Fruit fly (Drosophila melanogaster) whole organism, embryonic: ENCODE results near the gene CG12818.

ENCODE experiments used
- ATbp ChIP-seq: fragments of 200-800 bp; sonication (Bioruptor generic); optimal IDR thresholded peaks from 2 replicates; lab custom pipeline; 2017; ENCODE audit warnings: missing biosample characterization, mild to moderate bottlenecking, missing genetic modification characterization, missing genetic modification reagents
- Atf3 ChIP-seq: fragments of 200-800 bp; sonication (Bioruptor generic); optimal IDR thresholded peaks from 3 replicates; lab custom pipeline; 2016; ENCODE audit warnings: missing biosample characterization, missing genetic modification characterization
- B-H2 ChIP-seq: fragments of 200-800 bp; sonication (Bioruptor generic); optimal IDR thresholded peaks from 2 replicates; lab custom pipeline; 2018; ENCODE audit warnings: missing biosample characterization, mild to moderate bottlenecking, missing genetic modification characterization
- CG10979 ChIP-seq: fragments of 200-800 bp; sonication (Bioruptor generic); optimal IDR thresholded peaks from 2 replicates; lab custom pipeline; 2018; ENCODE audit warnings: missing biosample characterization, mild to moderate bottlenecking, missing genetic modification characterization, moderate library complexity
- CG12071 ChIP-seq: fragments of 200-800 bp; sonication (Bioruptor generic); optimal IDR thresholded peaks from 3 replicates; lab custom pipeline; 2018; ENCODE audit warnings: missing biosample characterization, mild to moderate bottlenecking, missing genetic modification characterization
- CG12104 ChIP-seq: fragments of 200-800 bp; sonication (Bioruptor generic); optimal IDR thresholded peaks from 3 replicates; lab custom pipeline; 2016; ENCODE audit warnings: missing biosample characterization, missing genetic modification characterization
- CG12236 ChIP-seq: fragments of 200-800 bp; sonication (Bioruptor generic); optimal IDR thresholded peaks from 2 replicates; lab custom pipeline; 2016; ENCODE audit warnings: missing biosample characterization, missing genetic modification characterization
- CG14710 ChIP-seq: fragments of 200-800 bp; sonication (Bioruptor generic); optimal IDR thresholded peaks from 3 replicates; lab custom pipeline; 2019; ENCODE audit warnings: missing biosample characterization, mild to moderate bottlenecking, missing genetic modification characterization, moderate library complexity
- CG15479 ChIP-seq: fragments of 200-800 bp; sonication (Bioruptor generic); optimal IDR thresholded peaks from 3 replicates; lab custom pipeline; 2019; ENCODE audit warnings: missing biosample characterization, mild to moderate bottlenecking, missing genetic modification characterization, moderate library complexity
- CG17829 ChIP-seq: fragments of 200-800 bp; optimal IDR thresholded peaks from 2 replicates; lab custom pipeline; 2019; ENCODE audit warnings: missing biosample characterization, mild to moderate bottlenecking, missing genetic modification characterization, moderate library complexity
- CG18476 ChIP-seq: fragments of 200-800 bp; sonication (Bioruptor generic); optimal IDR thresholded peaks from 2 replicates; lab custom pipeline; 2016; ENCODE audit warnings: missing biosample characterization, mild to moderate bottlenecking, missing genetic modification characterization
- CG7271 ChIP-seq: fragments of 200-800 bp; sonication (Bioruptor generic); optimal IDR thresholded peaks from 2 replicates; lab custom pipeline; 2018; ENCODE audit warnings: missing biosample characterization, mild to moderate bottlenecking, missing genetic modification characterization, moderate library complexity
- CG8478 ChIP-seq: fragments of >200 bp; optimal IDR thresholded peaks from 2 replicates; lab custom pipeline; 2018
- CG9932 ChIP-seq: fragments of 200-800 bp; sonication (Bioruptor generic); IDR thresholded peaks from 2 replicates; pipeline ENCODE4 v1.3.6; 2022; ENCODE audit warnings: missing biosample characterization, missing genetic modification characterization
- Chrac-16 ChIP-seq: fragments of 200-800 bp; sonication (Bioruptor generic); optimal IDR thresholded peaks from 3 replicates; lab custom pipeline; 2016; ENCODE audit warnings: missing biosample characterization, missing genetic modification characterization
- Dll ChIP-seq: fragments of 200-800 bp; sonication (Bioruptor generic); IDR thresholded peaks from 4 replicates; pipeline ENCODE4 v1.3.6; 2022; ENCODE audit warnings: missing biosample characterization, missing genetic modification characterization; ENCODE audit not compliant: partially characterized antibody
- Doc3 ChIP-seq: fragments of 200-800 bp; sonication (Bioruptor generic); IDR thresholded peaks from 3 replicates; pipeline ENCODE4 v1.3.6; 2022; ENCODE audit warnings: missing biosample characterization, missing genetic modification characterization; ENCODE audit not compliant: partially characterized antibody
- Dp ChIP-seq: fragments of 200-800 bp; sonication (Bioruptor generic); optimal IDR thresholded peaks from 2 replicates; lab custom pipeline; 2018; ENCODE audit warnings: missing biosample characterization, mild to moderate bottlenecking, missing genetic modification characterization, moderate library complexity
- Ets65A ChIP-seq: fragments of 200-800 bp; sonication (Bioruptor generic); peaks from one replicate; lab custom pipeline; 2016; ENCODE audit warnings: missing biosample characterization, missing genetic modification characterization
- Hsf ChIP-seq: fragments of 200-800 bp; sonication (Bioruptor generic); optimal IDR thresholded peaks from 3 replicates; lab custom pipeline; 2016; ENCODE audit warnings: missing biosample characterization, missing genetic modification characterization
- NK7.1 ChIP-seq: fragments of 200-800 bp; sonication (Bioruptor generic); optimal IDR thresholded peaks from 3 replicates; lab custom pipeline; 2016; ENCODE audit warnings: missing biosample characterization, missing genetic modification characterization
- Opbp ChIP-seq: fragments of 200-800 bp; sonication (Bioruptor generic); IDR thresholded peaks from 3 replicates; pipeline ENCODE4 v1.3.6; 2022; ENCODE audit warnings: missing biosample characterization, missing genetic modification characterization; ENCODE audit not compliant: partially characterized antibody
- Ravus ChIP-seq: fragments of 200-800 bp; sonication (Bioruptor generic); IDR thresholded peaks from 2 replicates; pipeline ENCODE4 v1.3.6; 2022; ENCODE audit warnings: missing biosample characterization, missing genetic modification characterization
- Sin3A ChIP-seq: fragments of >200 bp; optimal IDR thresholded peaks from 2 replicates; lab custom pipeline; 2018
- Sox102F ChIP-seq: fragments of 200-800 bp; sonication (Bioruptor generic); optimal IDR thresholded peaks from 2 replicates; lab custom pipeline; 2018; ENCODE audit warnings: missing biosample characterization, mild to moderate bottlenecking, missing genetic modification characterization, moderate library complexity
- Spps ChIP-seq: fragments of 200-800 bp; sonication (Bioruptor generic); optimal IDR thresholded peaks from 2 replicates; lab custom pipeline; 2018; ENCODE audit warnings: missing biosample characterization, mild to moderate bottlenecking, missing genetic modification characterization
- Stat92E ChIP-seq, 3 experiments: fragments of >200 bp in 2 of 3; fragments of 200-800 bp in 1 of 3; sonication (Bioruptor generic) in 1 of 3; optimal IDR thresholded peaks; 2 replicates each; lab custom pipeline; 2017 to 2019; ENCODE audit warnings: missing biosample characterization in 3 of 3, missing genetic modification characterization in 3 of 3, mild to moderate bottlenecking in 1 of 3, moderate library complexity in 1 of 3
- Usf ChIP-seq: fragments of 200-800 bp; sonication (Bioruptor generic); optimal IDR thresholded peaks from 2 replicates; lab custom pipeline; 2017; ENCODE audit warnings: missing genotype, missing biosample characterization, missing genetic modification characterization
- YL-1 ChIP-seq: fragments of 200-800 bp; sonication (Bioruptor generic); optimal IDR thresholded peaks from 3 replicates; lab custom pipeline; 2017; ENCODE audit warnings: missing biosample characterization, mild to moderate bottlenecking, missing genetic modification characterization
- bsh ChIP-seq, 2 experiments: fragments of 200-800 bp; sonication (Bioruptor generic); optimal IDR thresholded peaks; 2 replicates each; lab custom pipeline; 2017 to 2018; ENCODE audit warnings: mild to moderate bottlenecking in 2 of 2, missing biosample characterization in 2 of 2, missing genetic modification characterization in 2 of 2, moderate library complexity in 1 of 2
- cg ChIP-seq: fragments of 200-800 bp; sonication (Bioruptor generic); optimal IDR thresholded peaks from 3 replicates; lab custom pipeline; 2019; ENCODE audit warnings: missing biosample characterization, mild to moderate bottlenecking, missing genetic modification characterization, moderate library complexity
- chm ChIP-seq: fragments of 200-800 bp; sonication (Bioruptor generic); IDR thresholded peaks from 2 replicates; pipeline ENCODE4 v1.3.6; 2022; ENCODE audit warnings: missing biosample characterization, missing genetic modification characterization
- dimm ChIP-seq: fragments of 200-800 bp; sonication (Bioruptor generic); IDR thresholded peaks from 2 replicates; pipeline ENCODE4 v1.3.6; 2022; ENCODE audit warnings: missing biosample characterization, missing genetic modification characterization
- disco-r ChIP-seq: fragments of 200-800 bp; sonication (Bioruptor generic); optimal IDR thresholded peaks from 2 replicates; lab custom pipeline; 2016; ENCODE audit warnings: missing biosample characterization, missing genetic modification characterization
- dmrt99B ChIP-seq: fragments of 200-800 bp; sonication (Bioruptor generic); optimal IDR thresholded peaks from 2 replicates; lab custom pipeline; 2018; ENCODE audit warnings: missing biosample characterization, mild to moderate bottlenecking, missing genetic modification characterization, moderate library complexity
- dysf ChIP-seq: fragments of 200-800 bp; sonication (Bioruptor generic); IDR thresholded peaks from 3 replicates; pipeline ENCODE4 v1.3.6; 2022; ENCODE audit warnings: missing biosample characterization, missing genetic modification characterization
- emc ChIP-seq: fragments of 200-800 bp; sonication (Bioruptor generic); optimal IDR thresholded peaks from 2 replicates; lab custom pipeline; 2016; ENCODE audit warnings: missing biosample characterization, missing genetic modification characterization
- hb ChIP-seq: fragments of 200-800 bp; sonication (Bioruptor generic); IDR thresholded peaks from 3 replicates; pipeline ENCODE4 v1.3.6; 2022; ENCODE audit warnings: missing biosample characterization, missing genetic modification characterization; ENCODE audit not compliant: partially characterized antibody
- nom ChIP-seq: fragments of 200-800 bp; sonication (Bioruptor generic); optimal IDR thresholded peaks from 2 replicates; lab custom pipeline; 2017; ENCODE audit warnings: missing biosample characterization, missing genetic modification characterization, mild to moderate bottlenecking, moderate library complexity, missing genetic modification reagents
- pb ChIP-seq: fragments of 200-800 bp; sonication (Bioruptor generic); optimal IDR thresholded peaks from 3 replicates; lab custom pipeline; 2016; ENCODE audit warnings: missing biosample characterization, missing genetic modification characterization
- pfk ChIP-seq: fragments of 200-800 bp; sonication (Bioruptor generic); optimal IDR thresholded peaks from 2 replicates; lab custom pipeline; 2018; ENCODE audit warnings: missing biosample characterization, mild to moderate bottlenecking, missing genetic modification characterization, moderate library complexity
- phol ChIP-seq: fragments of 200-800 bp; sonication (Bioruptor generic); optimal IDR thresholded peaks from 3 replicates; lab custom pipeline; 2018; ENCODE audit warnings: missing biosample characterization, mild to moderate bottlenecking, missing genetic modification characterization, moderate library complexity
- slou ChIP-seq: fragments of 200-800 bp; sonication (Bioruptor generic); optimal IDR thresholded peaks from 3 replicates; lab custom pipeline; 2016; ENCODE audit warnings: missing biosample characterization, missing genetic modification characterization
- ssp ChIP-seq: fragments of 200-800 bp; sonication (Bioruptor generic); IDR thresholded peaks from 2 replicates; pipeline ENCODE4 v1.3.6; 2022; ENCODE audit warnings: missing biosample characterization, missing genetic modification characterization
- tin ChIP-seq: fragments of 200-800 bp; sonication (Bioruptor generic); optimal IDR thresholded peaks from 3 replicates; lab custom pipeline; 2016; ENCODE audit warnings: missing biosample characterization, missing genetic modification characterization
- tll ChIP-seq, 2 experiments: fragments of 200-800 bp in 1 of 2; fragments of >200 bp in 1 of 2; sonication (Bioruptor generic) in 1 of 2; optimal IDR thresholded peaks; 2 replicates each; lab custom pipeline; 2017 to 2019; ENCODE audit warnings: missing biosample characterization in 2 of 2, missing genetic modification characterization in 2 of 2, mild to moderate bottlenecking in 1 of 2, moderate library complexity in 1 of 2
- trem ChIP-seq: fragments of 200-800 bp; optimal IDR thresholded peaks from 3 replicates; lab custom pipeline; 2019; ENCODE audit warnings: missing biosample characterization, mild to moderate bottlenecking, missing genetic modification characterization, moderate library complexity
- unpg ChIP-seq: fragments of 200-800 bp; sonication (Bioruptor generic); optimal IDR thresholded peaks from 3 replicates; lab custom pipeline; 2018; ENCODE audit warnings: missing biosample characterization, mild to moderate bottlenecking, missing genetic modification characterization, moderate library complexity

Gene CG12818

dm6 chr3R:10330734-10331642 lies at the start of gene CG12818, which contains the start of gene Bruce (continued):
- TF ChIP-seq CG18476 (GFP tag; lab: Kevin White, UChicago), result no peak
- peak; percentile 52 for TF ChIP-seq phol (tag; lab: Kevin White, UChicago)
- peak; percentile 54; the same call in 2 of the 3 replicates for TF ChIP-seq Doc3
- no peak for TF ChIP-seq CG12071 (GFP tag; lab: Kevin White, UChicago)
- TF ChIP-seq unpg (GFP tag; lab: Kevin White, UChicago), result no peak
- TF ChIP-seq Chrac-16, result no peak
- no peak for TF ChIP-seq slou (GFP tag; lab: Kevin White, UChicago)
- peak; percentile 91 for TF ChIP-seq hb (GFP tag; lab: Robert Waterston, UW)
- TF ChIP-seq Atf3 (GFP tag; lab: Kevin White, UChicago), result no peak
- no peak for TF ChIP-seq CG9932 (GFP tag; lab: Robert Waterston, UW)
- TF ChIP-seq Sin3A (lab: Kevin White, UChicago), result peak; percentile 85
- no peak for TF ChIP-seq tin (GFP tag; lab: Kevin White, UChicago)
- TF ChIP-seq CG12104 (GFP tag; lab: Kevin White, UChicago), result no peak
- peak; percentile 67 for TF ChIP-seq CG15479 (GFP tag; lab: Kevin White, UChicago)
- TF ChIP-seq B-H2 (GFP tag; lab: Kevin White, UChicago), result no peak
- peak; percentile 82 for TF ChIP-seq Dll (GFP tag; lab: Robert Waterston, UW)
- no peak for TF ChIP-seq CG10979
- no peak for TF ChIP-seq ATbp (GFP tag; lab: Kevin White, UChicago)
- no peak for TF ChIP-seq CG7271 (tag; lab: Kevin White, UChicago)
- TF ChIP-seq Opbp (GFP tag; lab: Robert Waterston, UW), result peak; percentile 58; the same call in 1 of the 3 replicates
- TF ChIP-seq Ravus (GFP tag; lab: Robert Waterston, UW), result no peak
- TF ChIP-seq Hsf, result no peak
- TF ChIP-seq Sox102F (GFP tag; lab: Kevin White, UChicago), result no peak
- no peak for TF ChIP-seq chm (GFP tag; lab: Robert Waterston, UW)
- peak; percentile 85 for TF ChIP-seq trem (tag; lab: Kevin White, UChicago)
- peak; percentile 50 for TF ChIP-seq Dp (GFP tag; lab: Kevin White, UChicago)
- TF ChIP-seq ssp (GFP tag; lab: Robert Waterston, UW), result no peak
- peak; percentile 63 for TF ChIP-seq CG14710 (tag; lab: Kevin White, UChicago)
- no peak for TF ChIP-seq CG17829
- no peak for TF ChIP-seq emc (GFP tag; lab: Kevin White, UChicago)
- TF ChIP-seq pb (GFP tag; lab: Kevin White, UChicago), result no peak
- TF ChIP-seq nom (GFP tag; lab: Kevin White, UChicago), result no peak
- no peak for TF ChIP-seq Usf (GFP tag; lab: Kevin White, UChicago)
- no peak for TF ChIP-seq Ets65A
- TF ChIP-seq dysf (GFP tag; lab: Robert Waterston, UW), result no peak
- TF ChIP-seq CG8478 (lab: Kevin White, UChicago), result no peak
- TF ChIP-seq Stat92E (GFP tag; optimal IDR thresholded peaks at IDR 0.05; lab: Kevin White, UChicago), result peak in 1 of 3 experiments; percentile 50
- TF ChIP-seq tll (GFP tag; optimal IDR thresholded peaks at IDR 0.05; lab: Kevin White, UChicago), result no peak
- TF ChIP-seq bsh (GFP tag; optimal IDR thresholded peaks at IDR 0.05; lab: Kevin White, UChicago), result no peak
- no peak for TF ChIP-seq pfk (GFP tag; lab: Kevin White, UChicago)
- no peak for TF ChIP-seq dimm (GFP tag; lab: Robert Waterston, UW)
- TF ChIP-seq CG12236 (GFP tag; lab: Kevin White, UChicago), result no peak
- peak; percentile 11 for TF ChIP-seq NK7.1 (GFP tag; lab: Kevin White, UChicago)
- TF ChIP-seq disco-r (GFP tag; lab: Kevin White, UChicago), result no peak
- no peak for TF ChIP-seq dmrt99B (tag; lab: Kevin White, UChicago)
- peak; percentile 71 for TF ChIP-seq cg (GFP tag; lab: Kevin White, UChicago)
- TF ChIP-seq YL-1 (GFP tag; lab: Kevin White, UChicago), result peak; percentile 76
- no peak for TF ChIP-seq Spps
